Worm (Caenorhabditis elegans): ENCODE data around the gene dpl-1.

dpl-1 gene

ce11 chrII:9128132-9128531 lies 41.6 kb upstream of the dpl-1 start:
- TF ChIP-seq nhr-80 (tag; optimal IDR thresholded peaks at IDR 0.05), result peak; percentile 74
- peak; percentile 11 for TF ChIP-seq ceh-27 (GFP tag; optimal IDR thresholded peaks at IDR 0.05)
- 0 out of 2 replicates have a peak, but pooled peaks have one; percentile 54 for TF ChIP-seq egl-18 (GFP tag; IDR thresholded peaks at IDR 0.05)
- 0 out of 2 replicates have a peak, but pooled peaks have one; percentile 39 for TF ChIP-seq let-526 (GFP tag; IDR thresholded peaks at IDR 0.05)
- peak; percentile 47 for TF ChIP-seq ztf-26 (tag; optimal IDR thresholded peaks at IDR 0.05)
- no peak for TF ChIP-seq ztf-6 (GFP tag; IDR thresholded peaks at IDR 0.05)
- TF ChIP-seq lin-35 (GFP tag; optimal IDR thresholded peaks at IDR 0.05), result peak in 1 of 3 experiments; percentile 35
- peak; percentile 53; the same call in 1 of the 2 replicates for TF ChIP-seq C06A6.2 (GFP tag; conservative IDR thresholded peaks at IDR 0.05)
- TF ChIP-seq akir-1 (GFP tag; optimal IDR thresholded peaks at IDR 0.05), result no peak
- TF ChIP-seq F49E8.2 (tag; optimal IDR thresholded peaks at IDR 0.05; ENCODE audit: insufficient read depth), result no peak
- TF ChIP-seq somi-1 (GFP tag; optimal IDR thresholded peaks at IDR 0.05), result peak; percentile 55
- TF ChIP-seq nfya-1 (tag; optimal IDR thresholded peaks at IDR 0.05; ENCODE audit: borderline replicate concordance, insufficient read depth), result no peak
- TF ChIP-seq repo-1 (tag; optimal IDR thresholded peaks at IDR 0.05), result peak; percentile 29
- peak; percentile 95 for TF ChIP-seq cebp-1 (GFP tag; IDR thresholded peaks at IDR 0.05)
- peak; percentile 98 for TF ChIP-seq cebp-1 (tag; optimal IDR thresholded peaks at IDR 0.05)
- TF ChIP-seq snpc-1.1 (tag; optimal IDR thresholded peaks at IDR 0.05; ENCODE audit: insufficient read depth), result no peak
- peak; percentile 32 for TF ChIP-seq tbp1 (GFP tag; optimal IDR thresholded peaks at IDR 0.05)
- TF ChIP-seq gei-17 (GFP tag; optimal IDR thresholded peaks at IDR 0.05), result peak; percentile 10
- TF ChIP-seq atf-7 (tag; optimal IDR thresholded peaks at IDR 0.05), result peak; percentile 30
- peak; percentile 51; the same call in 1 of the 2 replicates for TF ChIP-seq hmg-1.2 (GFP tag; IDR thresholded peaks at IDR 0.05)
- TF ChIP-seq madf-10 (tag; optimal IDR thresholded peaks at IDR 0.05), result peak; percentile 36
- TF ChIP-seq rcor-1 (GFP tag; IDR thresholded peaks at IDR 0.05), result no peak
- no peak for TF ChIP-seq tbx-9 (tag; optimal IDR thresholded peaks at IDR 0.05; ENCODE audit: borderline replicate concordance)
- TF ChIP-seq pha-4 (tag; optimal IDR thresholded peaks at IDR 0.05), result no peak
- TF ChIP-seq nfyb-1 (GFP tag; IDR thresholded peaks at IDR 0.05), result peak; percentile 81
- TF ChIP-seq attf-6 (GFP tag; IDR thresholded peaks at IDR 0.05), result no peak
- TF ChIP-seq ztf-22 (GFP tag; optimal IDR thresholded peaks at IDR 0.05), result no peak
- TF ChIP-seq K11D2.4 (GFP tag; IDR thresholded peaks at IDR 0.05), result peak; percentile 20; the same call in 1 of the 2 replicates
- peak; percentile 72 for TF ChIP-seq attf-5 (GFP tag; optimal IDR thresholded peaks at IDR 0.05)
- peak; percentile 57 for TF ChIP-seq lin-40 (tag; optimal IDR thresholded peaks at IDR 0.05)
- peak; percentile 37; the same call in 1 of the 2 replicates for TF ChIP-seq dox-1 (GFP tag; IDR thresholded peaks at IDR 0.05)
- peak; percentile 49 for TF ChIP-seq rpc-1 (optimal IDR thresholded peaks at IDR 0.05)
- no peak for TF ChIP-seq rpc-1 (tag; optimal IDR thresholded peaks at IDR 0.05)
- 0 out of 2 replicates have a peak, but pooled peaks have one; percentile 21 for TF ChIP-seq mcd-1 (GFP tag; IDR thresholded peaks at IDR 0.05)
- TF ChIP-seq ztf-18 (tag; optimal IDR thresholded peaks at IDR 0.05), result no peak
- peak; percentile 92 for TF ChIP-seq hsf-1 (GFP tag; IDR thresholded peaks at IDR 0.05)
- 0 out of 2 replicates have a peak, but pooled peaks have one; percentile 49 for TF ChIP-seq lin-26 (GFP tag; IDR thresholded peaks at IDR 0.05)
- TF ChIP-seq chd-7 (tag; optimal IDR thresholded peaks at IDR 0.05), result peak; percentile 26

ce11 chrII:9130339-9130738 lies 39.4 kb upstream of the dpl-1 start:
- TF ChIP-seq snpc-3.4 (tag; optimal IDR thresholded peaks at IDR 0.05) (no peak), attf-6 (GFP tag; IDR thresholded peaks at IDR 0.05) (no peak), ceh-40 (GFP tag; IDR thresholded peaks at IDR 0.05) (no peak), ztf-6 (GFP tag; IDR thresholded peaks at IDR 0.05) (no peak), nhr-120 (GFP tag; IDR thresholded peaks at IDR 0.05) (no peak), F23B12.7 (tag; optimal IDR thresholded peaks at IDR 0.05; ENCODE audit: insufficient read depth) (no peak), snpc-1.1 (tag; optimal IDR thresholded peaks at IDR 0.05; ENCODE audit: insufficient read depth) (no peak), snpc-1.3 (tag; optimal IDR thresholded peaks at IDR 0.05; ENCODE audit: insufficient read depth) (no peak), B0336.3 (GFP tag; IDR thresholded peaks at IDR 0.05) (no peak), ztf-3 (GFP tag; optimal IDR thresholded peaks at IDR 0.05) (no peak), Y53G8AR.9 (GFP tag; conservative IDR thresholded peaks at IDR 0.05) (no peak), madf-8 (GFP tag; conservative IDR thresholded peaks at IDR 0.05) (no peak), pha-4 (tag; optimal IDR thresholded peaks at IDR 0.05) (no peak), repo-1 (tag; optimal IDR thresholded peaks at IDR 0.05) (no peak)

Data from whole organism, young adult.